Worm (Caenorhabditis elegans): ENCODE results near the gene F08H9.4.

Gene F08H9.4

ce11 chrV:14495493-14495892 is 31.3 kb upstream of the F08H9.4 start:
- TF ChIP-seq fkh-10 (GFP tag; optimal IDR thresholded peaks at IDR 0.05) (no peak), nhr-12 (tag; optimal IDR thresholded peaks at IDR 0.05) (no peak), eor-1 (tag; optimal IDR thresholded peaks at IDR 0.05) (no peak), pqm-1 (tag; optimal IDR thresholded peaks at IDR 0.05) (no peak), R02D3.7 (tag; optimal IDR thresholded peaks at IDR 0.05) (no peak), jun-1 (tag; optimal IDR thresholded peaks at IDR 0.05) (no peak), lsy-12 (tag; optimal IDR thresholded peaks at IDR 0.05) (no peak), lin-15B (tag; optimal IDR thresholded peaks at IDR 0.05) (no peak), egl-27 (tag; optimal IDR thresholded peaks at IDR 0.05) (no peak), ama-1 (optimal IDR thresholded peaks at IDR 0.05) (no peak), mdl-1 (tag; optimal IDR thresholded peaks at IDR 0.05) (no peak), ZK546.5 (tag; optimal IDR thresholded peaks at IDR 0.05) (no peak), nhr-76 (tag; optimal IDR thresholded peaks at IDR 0.05) (no peak), nhr-25 (tag; optimal IDR thresholded peaks at IDR 0.05) (no peak)

DNA sequence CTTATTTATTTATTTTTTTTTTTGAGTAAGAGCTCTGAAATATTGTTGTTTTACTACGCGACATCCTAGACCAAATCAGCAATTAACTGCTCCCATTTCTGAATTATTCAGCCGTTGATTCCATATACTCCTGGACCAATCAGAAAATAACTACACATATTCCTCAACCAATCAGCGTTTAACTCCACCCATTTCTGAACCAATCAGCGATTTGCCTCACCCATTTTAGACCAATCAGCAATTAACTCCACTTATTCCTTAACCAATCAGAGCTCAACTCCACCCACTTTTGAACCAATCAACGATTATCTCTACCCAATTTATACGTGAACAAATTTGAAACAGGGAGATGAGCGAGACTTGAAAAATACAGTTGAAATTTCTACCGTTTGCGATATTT is 29.4 kb upstream of the F08H9.4 start:
- no peak for TF ChIP-seq nhr-12 (tag; optimal IDR thresholded peaks at IDR 0.05)
- TF ChIP-seq nfya-1 (tag; optimal IDR thresholded peaks at IDR 0.05; ENCODE audit: insufficient read depth): peak; percentile 78
- no peak for TF ChIP-seq ztf-11 (tag; optimal IDR thresholded peaks at IDR 0.05)

ce11 chrV:14491097-14491496 is 26.9 kb upstream of the F08H9.4 start:
- no peak for TF ChIP-seq nhr-12 (tag; optimal IDR thresholded peaks at IDR 0.05)
- TF ChIP-seq nhr-28 (tag; optimal IDR thresholded peaks at IDR 0.05): no peak
- no peak for TF ChIP-seq nfya-1 (tag; optimal IDR thresholded peaks at IDR 0.05; ENCODE audit: insufficient read depth)
- no peak for TF ChIP-seq nhr-77 (tag; optimal IDR thresholded peaks at IDR 0.05)
- TF ChIP-seq elt-2 (tag; optimal IDR thresholded peaks at IDR 0.05): no peak
- TF ChIP-seq nhr-25 (tag; optimal IDR thresholded peaks at IDR 0.05): no peak
- TF ChIP-seq pqm-1 (tag; optimal IDR thresholded peaks at IDR 0.05): no peak

DNA sequence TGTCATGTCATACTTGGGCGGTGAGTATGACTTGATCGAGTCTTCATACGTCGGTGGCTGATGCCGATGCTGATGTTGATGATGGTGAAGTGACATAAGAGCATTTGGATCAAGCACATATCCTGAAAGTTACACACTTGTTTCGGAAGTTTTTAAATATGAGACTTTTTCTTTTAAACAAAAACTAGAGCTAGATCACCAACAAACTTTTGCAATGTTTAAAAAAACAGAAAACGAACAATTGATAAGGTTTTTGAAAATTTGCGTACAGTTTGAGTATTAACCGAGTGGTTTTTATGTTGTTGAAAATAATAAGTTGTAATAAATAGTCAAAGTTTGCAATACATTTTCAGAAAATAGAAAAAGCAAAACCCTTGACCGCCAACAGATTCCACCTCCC is 20.4 kb upstream of the F08H9.4 start, which contains the start of gene R02D5.4:
Gene R02D5.4 (minus strand): TSS at position 101 of the 400 bp plus-strand sequence.
- TF ChIP-seq ztf-11 (tag; optimal IDR thresholded peaks at IDR 0.05) (no peak), lin-39 (tag; optimal IDR thresholded peaks at IDR 0.05) (no peak), nhr-43 (tag; optimal IDR thresholded peaks at IDR 0.05; ENCODE audit: poor library complexity, severe bottlenecking) (no peak), pha-4 (tag; optimal IDR thresholded peaks at IDR 0.05) (no peak), egl-27 (tag; optimal IDR thresholded peaks at IDR 0.05) (no peak), ZK546.5 (tag; optimal IDR thresholded peaks at IDR 0.05) (no peak), hmg-11 (tag; optimal IDR thresholded peaks at IDR 0.05) (no peak), ama-1 (optimal IDR thresholded peaks at IDR 0.05) (no peak)

DNA sequence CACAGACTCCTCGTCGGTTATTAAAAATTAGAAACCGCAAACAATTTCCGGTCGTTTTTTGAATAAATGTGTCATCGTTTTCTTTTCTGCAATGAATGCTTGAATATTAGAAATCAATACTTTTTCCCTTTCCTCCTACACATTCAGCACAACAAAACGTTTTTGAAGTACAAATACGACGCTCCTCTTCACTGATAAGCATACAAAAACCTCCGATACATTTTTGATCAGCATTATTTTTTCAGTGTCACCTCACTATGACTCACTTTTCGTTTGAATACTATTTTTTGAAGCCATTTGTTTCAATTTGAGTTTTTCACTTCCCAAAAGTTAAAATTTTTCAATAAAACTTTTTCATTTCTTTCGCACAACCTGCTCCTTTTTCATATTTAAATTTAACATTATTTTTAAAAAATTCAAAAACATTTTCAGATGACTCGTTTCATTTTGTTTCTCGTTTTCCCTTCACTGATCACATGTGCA is 18.5 kb upstream of the F08H9.4 start, which contains the start of gene R02D5.3:
Gene R02D5.3 (plus strand): TSS at position 433 of the 483 bp plus-strand sequence.
- TF ChIP-seq pha-4 (tag; optimal IDR thresholded peaks at IDR 0.05) (peak; percentile 36), elt-3 (tag; optimal IDR thresholded peaks at IDR 0.05) (no peak), elt-2 (tag; optimal IDR thresholded peaks at IDR 0.05) (peak; percentile 64), tbx-2 (tag; optimal IDR thresholded peaks at IDR 0.05) (no peak), pqm-1 (tag; optimal IDR thresholded peaks at IDR 0.05) (peak; percentile 64), lin-15B (tag; optimal IDR thresholded peaks at IDR 0.05) (no peak), lin-39 (tag; optimal IDR thresholded peaks at IDR 0.05) (no peak)

DNA sequence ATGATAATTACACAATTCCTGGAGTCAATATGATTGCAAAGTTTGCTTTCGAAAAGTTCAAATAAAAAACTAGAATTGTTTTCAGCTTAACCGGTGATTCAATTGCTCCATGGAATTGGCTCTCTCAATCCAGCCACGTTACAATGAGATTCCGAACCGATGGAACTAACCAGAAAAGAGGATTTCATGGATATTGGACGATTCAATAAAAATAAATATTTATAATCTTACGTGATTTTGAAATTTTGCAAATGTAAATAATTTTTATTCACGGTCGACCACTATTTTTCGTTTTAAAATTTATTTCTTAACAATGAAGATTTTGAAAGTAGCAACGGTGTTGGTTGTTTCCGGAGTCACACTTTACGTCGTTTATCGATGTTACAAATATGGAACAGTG is 17.8 kb upstream of the F08H9.4 start, which contains the start of gene R02D5.10:
Gene R02D5.10 (plus strand): TSS at position 301 of the 400 bp plus-strand sequence.
- TF ChIP-seq nhr-25 (tag; optimal IDR thresholded peaks at IDR 0.05) (no peak), hmg-11 (tag; optimal IDR thresholded peaks at IDR 0.05) (no peak), aly-2 (tag; optimal IDR thresholded peaks at IDR 0.05) (no peak), mdl-1 (tag; optimal IDR thresholded peaks at IDR 0.05) (no peak), fos-1 (tag; optimal IDR thresholded peaks at IDR 0.05) (no peak), ztf-11 (tag; optimal IDR thresholded peaks at IDR 0.05) (no peak), daf-12 (tag; optimal IDR thresholded peaks at IDR 0.05) (no peak)

DNA sequence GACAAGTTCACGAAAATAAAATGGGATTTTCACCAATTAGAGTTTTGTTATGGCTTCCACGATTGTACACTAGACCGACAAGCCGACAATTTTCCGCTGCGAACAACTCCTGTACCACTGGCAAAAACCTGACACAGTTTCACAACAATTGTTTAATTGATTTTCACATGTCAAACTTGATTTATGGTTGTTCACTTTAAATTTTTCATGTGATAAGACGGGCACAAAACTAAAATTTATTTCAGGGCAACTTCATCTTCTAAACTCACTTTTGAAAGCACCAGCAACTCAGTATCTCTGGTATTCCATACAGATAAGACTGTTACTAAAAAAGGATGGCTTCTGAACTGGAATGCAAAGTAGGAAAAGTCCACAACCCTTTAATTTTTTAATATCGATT is 17.2 kb upstream of the F08H9.4 start, which contains the start of gene R02D5.7:
Gene R02D5.7 (minus strand): TSS at position 101 of the 400 bp plus-strand sequence.
- TF ChIP-seq nhr-76 (tag; optimal IDR thresholded peaks at IDR 0.05) (no peak), elt-2 (tag; optimal IDR thresholded peaks at IDR 0.05) (peak; percentile 8)

All from whole organism, L3 larva.